Worm (Caenorhabditis elegans) whole organism, mixed stage, embryonic: ENCODE results near the gene scl-2.

Source experiments
- M03D4.4 ChIP-seq: sonication (generic microtip); optimal IDR thresholded peaks from 2 replicates; lab custom pipeline; 2017; ENCODE audit warnings: mild to moderate bottlenecking, missing genetic modification characterization, missing compliant biosample characterization
- bed-3 ChIP-seq: fragments of 200-800 bp; sonication (Bioruptor generic); optimal IDR thresholded peaks from 3 replicates; lab custom pipeline; 2018; ENCODE audit warnings: mild to moderate bottlenecking, missing genetic modification characterization, moderate library complexity, missing compliant biosample characterization
- blmp-1 ChIP-seq: fragments of 150-350 bp; optimal IDR thresholded peaks from 2 replicates; lab custom pipeline; 2014; ENCODE audit warnings: missing biosample characterization, missing genetic modification characterization
- ceh-39 ChIP-seq: fragments of 150-350 bp; optimal IDR thresholded peaks from 2 replicates; lab custom pipeline; 2014; ENCODE audit warnings: missing biosample characterization, missing genetic modification characterization
- ceh-43 ChIP-seq: fragments of 200-800 bp; sonication (Bioruptor generic); optimal IDR thresholded peaks from 2 replicates; lab custom pipeline; 2018; ENCODE audit warnings: mild to moderate bottlenecking, missing genetic modification characterization, moderate library complexity, missing compliant biosample characterization
- ces-1 ChIP-seq: fragments of 150-350 bp; optimal IDR thresholded peaks from 2 replicates; lab custom pipeline; 2014; ENCODE audit warnings: missing biosample characterization, missing genetic modification reagents, missing genetic modification characterization
- cnd-1 ChIP-seq: fragments of 200-800 bp; sonication (Bioruptor generic); optimal IDR thresholded peaks from 2 replicates; lab custom pipeline; 2018; ENCODE audit warnings: mild to moderate bottlenecking, missing genetic modification characterization, missing compliant biosample characterization
- elt-1 ChIP-seq: sonication (generic microtip); optimal IDR thresholded peaks from 2 replicates; lab custom pipeline; 2017; ENCODE audit warnings: missing genetic modification characterization, mild to moderate bottlenecking, missing compliant biosample characterization, antibody characterized with exemption, moderate library complexity, borderline replicate concordance; ENCODE audit not compliant: insufficient read depth
- elt-3 ChIP-seq: fragments of 150-350 bp; optimal IDR thresholded peaks from 2 replicates; lab custom pipeline; 2014; ENCODE audit warnings: missing biosample characterization, missing genetic modification characterization
- flh-1 ChIP-seq: fragments of 200-800 bp; sonication (Bioruptor generic); optimal IDR thresholded peaks from 2 replicates; lab custom pipeline; 2018; ENCODE audit warnings: mild to moderate bottlenecking, missing genetic modification characterization, moderate library complexity, missing compliant biosample characterization
- ham-2 ChIP-seq: fragments of 200-800 bp; sonication (Bioruptor generic); optimal IDR thresholded peaks from 2 replicates; lab custom pipeline; 2018; ENCODE audit warnings: mild to moderate bottlenecking, missing genetic modification characterization, missing compliant biosample characterization
- lin-13 ChIP-seq: fragments of 150-350 bp; optimal IDR thresholded peaks from 2 replicates; lab custom pipeline; 2014; ENCODE audit warnings: missing biosample characterization, missing genetic modification characterization
- lin-32 ChIP-seq: fragments of 200-800 bp; sonication (Bioruptor generic); optimal IDR thresholded peaks from 2 replicates; lab custom pipeline; 2018; ENCODE audit warnings: mild to moderate bottlenecking, missing genetic modification characterization, missing compliant biosample characterization
- lsy-2 ChIP-seq: fragments of 150-350 bp; optimal IDR thresholded peaks from 2 replicates; lab custom pipeline; 2014; ENCODE audit warnings: missing biosample characterization, missing genetic modification characterization
- nhr-12 ChIP-seq: fragments of 150-350 bp; optimal IDR thresholded peaks from 2 replicates; lab custom pipeline; 2014; ENCODE audit warnings: missing biosample characterization, missing genetic modification characterization
- nhr-2 ChIP-seq: fragments of 150-350 bp; optimal IDR thresholded peaks from 2 replicates; lab custom pipeline; 2014; ENCODE audit warnings: missing biosample characterization, missing genetic modification characterization
- nhr-237 ChIP-seq: fragments of 150-350 bp; optimal IDR thresholded peaks from 2 replicates; lab custom pipeline; 2014; ENCODE audit warnings: missing biosample characterization, missing genetic modification characterization
- nhr-28 ChIP-seq: fragments of 150-350 bp; optimal IDR thresholded peaks from 2 replicates; lab custom pipeline; 2014; ENCODE audit warnings: missing biosample characterization, missing genetic modification characterization
- pha-4 ChIP-seq: fragments of 150-350 bp; optimal IDR thresholded peaks from 2 replicates; lab custom pipeline; 2018; ENCODE audit warnings: missing biosample characterization, missing genetic modification reagents, missing genetic modification characterization
- sem-2 ChIP-seq: fragments of 200-800 bp; sonication (Bioruptor generic); optimal IDR thresholded peaks from 2 replicates; lab custom pipeline; 2018; ENCODE audit warnings: mild to moderate bottlenecking, missing genetic modification characterization, missing compliant biosample characterization
- snpc-4 ChIP-seq: fragments of 150-350 bp; optimal IDR thresholded peaks from 2 replicates; lab custom pipeline; 2014; ENCODE audit warnings: missing biosample characterization, missing genetic modification characterization
- sptf-1 ChIP-seq: sonication (generic microtip); optimal IDR thresholded peaks from 2 replicates; lab custom pipeline; 2017; ENCODE audit warnings: mild to moderate bottlenecking, missing genetic modification characterization, moderate library complexity, missing compliant biosample characterization
- unc-120 ChIP-seq: sonication (generic microtip); optimal IDR thresholded peaks from 2 replicates; lab custom pipeline; 2017; ENCODE audit warnings: missing genetic modification characterization, missing compliant biosample characterization; ENCODE audit not compliant: poor library complexity, severe bottlenecking
- unc-39 ChIP-seq: fragments of 150-350 bp; optimal IDR thresholded peaks from 2 replicates; lab custom pipeline; 2014; ENCODE audit warnings: missing biosample characterization, missing genetic modification characterization
- unc-62 ChIP-seq: fragments of 150-350 bp; optimal IDR thresholded peaks from 2 replicates; lab custom pipeline; 2014; ENCODE audit warnings: missing biosample characterization, missing genetic modification reagents, missing genetic modification characterization
- zip-8 ChIP-seq: fragments of 150-350 bp; optimal IDR thresholded peaks from 2 replicates; lab custom pipeline; 2014; ENCODE audit warnings: missing biosample characterization, missing genetic modification characterization
- ztf-11 ChIP-seq: fragments of 150-350 bp; optimal IDR thresholded peaks from 2 replicates; lab custom pipeline; 2014; ENCODE audit warnings: missing biosample characterization, missing genetic modification characterization

Gene scl-2

DNA sequence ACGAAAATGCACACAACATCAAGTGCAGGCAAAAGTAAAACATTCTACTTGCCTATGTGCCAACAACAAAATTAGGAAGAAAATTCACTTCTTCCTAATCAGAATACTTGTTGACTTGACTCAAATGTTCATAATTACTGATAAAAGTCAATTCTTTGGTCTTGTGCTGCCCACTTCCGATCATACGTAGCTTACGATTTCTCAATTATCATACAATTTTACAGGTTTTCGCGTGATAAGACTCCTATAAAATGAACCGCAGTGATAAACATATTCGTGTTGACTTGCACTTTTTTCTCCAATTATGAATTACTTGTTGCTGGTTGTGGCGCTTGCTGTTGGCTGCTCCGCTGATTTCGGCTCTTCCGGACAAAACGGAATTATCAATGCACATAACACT lies at the start of gene scl-2:
scl-2 (plus strand) TSS at position 293 of the 400 bp plus-strand sequence.
- no peak for TF ChIP-seq snpc-4 (tag; lab: Kevin White, UChicago)
- no peak for TF ChIP-seq M03D4.4 (tag; lab: Kevin White, UChicago)
- TF ChIP-seq flh-1 (GFP tag; lab: Kevin White, UChicago), result no peak
- no peak for TF ChIP-seq blmp-1 (tag; lab: Kevin White, UChicago)
- TF ChIP-seq ham-2, result no peak
- TF ChIP-seq ces-1, result no peak
- TF ChIP-seq cnd-1 (tag; lab: Kevin White, UChicago), result no peak
- no peak for TF ChIP-seq unc-62 (GFP tag; lab: Kevin White, UChicago)
- no peak for TF ChIP-seq pha-4
- TF ChIP-seq zip-8 (tag; lab: Kevin White, UChicago), result no peak
- TF ChIP-seq, all 35 proteins: peak for 0

ce11 chrIV:13008405-13009208 lies 48.9 kb upstream of the scl-2 start, which contains the start of gene mbk-2:
TSS of gene mbk-2 (plus strand) at chrIV:13009158.
- TF ChIP-seq ham-2 (no peak), pha-4 (no peak), lin-13 (no peak), unc-39 (tag; lab: Kevin White, UChicago) (no peak), unc-120 (no peak), zip-8 (tag; lab: Kevin White, UChicago) (no peak), cnd-1 (tag; lab: Kevin White, UChicago) (no peak), nhr-237 (tag; lab: Kevin White, UChicago) (no peak), ztf-11 (tag; lab: Kevin White, UChicago) (no peak), sem-2 (no peak), lin-32 (GFP tag; lab: Kevin White, UChicago) (no peak), ceh-39 (tag; lab: Kevin White, UChicago) (no peak), bed-3 (GFP tag; lab: Kevin White, UChicago) (no peak), nhr-12 (tag; lab: Kevin White, UChicago) (no peak), snpc-4 (tag; lab: Kevin White, UChicago) (no peak), elt-3 (no peak), sptf-1 (no peak), lsy-2 (tag; lab: Kevin White, UChicago) (no peak)
- TF ChIP-seq, all 35 proteins: peak for 0

DNA sequence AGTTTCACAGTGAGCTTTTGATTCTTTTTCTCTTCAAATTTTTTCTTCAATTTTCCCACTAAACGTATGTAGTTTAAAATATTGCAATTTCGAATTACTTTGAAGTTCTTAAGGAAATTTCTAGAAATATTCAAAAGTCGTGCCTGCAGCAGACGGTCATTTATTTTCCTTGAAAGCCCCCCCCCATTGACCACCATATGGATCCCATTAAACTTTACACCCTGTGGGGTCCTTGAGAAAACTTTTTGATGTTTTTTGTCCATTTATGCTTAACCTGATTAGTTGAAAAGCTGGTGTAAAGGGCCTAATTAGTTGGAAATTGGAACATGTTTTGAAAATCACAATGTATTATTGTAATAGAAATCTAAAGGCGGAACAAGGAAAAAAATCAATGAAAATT lies 48.0 kb upstream of the scl-2 start:
- TF ChIP-seq lsy-2 (tag; lab: Kevin White, UChicago) (no peak), lin-32 (GFP tag; lab: Kevin White, UChicago) (no peak), ceh-43 (GFP tag; lab: Kevin White, UChicago) (no peak), ham-2 (no peak), nhr-28 (tag; lab: Kevin White, UChicago) (no peak), elt-1 (tag; lab: Kevin White, UChicago) (no peak), nhr-2 (tag; lab: Kevin White, UChicago) (no peak), ztf-11 (tag; lab: Kevin White, UChicago) (no peak), sptf-1 (no peak), snpc-4 (tag; lab: Kevin White, UChicago) (no peak)
- TF ChIP-seq, all 35 proteins: peak for 0

ce11 chrIV:13013231-13013630 lies 44.3 kb upstream of the scl-2 start:
- TF ChIP-seq ham-2 (peak; percentile 35), cnd-1 (tag; lab: Kevin White, UChicago) (no peak), blmp-1 (tag; lab: Kevin White, UChicago) (peak; percentile 77)
- TF ChIP-seq, all 35 proteins: peak for 2

DNA sequence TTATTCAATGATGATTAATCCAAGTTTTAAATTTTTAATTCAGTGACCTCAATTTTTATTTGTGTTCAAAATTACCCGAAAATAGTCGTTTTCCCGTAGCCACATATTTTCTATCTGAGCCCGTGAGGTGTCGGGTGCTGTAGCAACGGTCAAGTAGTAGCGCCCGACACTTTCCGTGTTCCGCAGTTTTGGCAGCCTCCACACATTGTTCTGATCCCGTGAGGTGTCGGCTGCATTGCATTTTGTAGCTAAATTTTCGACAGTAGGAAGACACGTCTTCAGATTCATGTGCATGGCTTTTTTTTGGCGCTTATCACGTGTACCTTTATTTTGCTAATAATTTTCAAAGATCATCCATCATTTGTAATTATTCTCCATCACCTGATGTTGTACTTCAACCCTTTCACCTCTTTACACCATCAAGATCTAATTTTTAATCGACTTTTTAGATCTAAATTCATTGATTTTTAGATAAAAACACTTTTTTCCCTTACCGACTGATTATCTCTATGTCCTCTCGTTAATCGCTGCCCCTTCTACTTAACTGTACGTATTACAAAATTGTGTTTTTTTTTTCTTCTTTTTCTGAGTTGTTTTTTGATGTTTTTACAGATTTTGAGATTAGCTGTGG lies 43.7 kb upstream of the scl-2 start:
- TF ChIP-seq elt-1 (tag; lab: Kevin White, UChicago) (peak; percentile 46), snpc-4 (tag; lab: Kevin White, UChicago) (no peak)
